Fruit fly (Drosophila melanogaster) whole organism, wandering third instar larva: Measurements from ENCODE around the gene CG32187.

Experiments
- Hr78 ChIP-seq: fragments of >200 bp; optimal IDR thresholded peaks from 2 replicates; lab custom pipeline; 2017; ENCODE audit warnings: missing biosample characterization, missing genetic modification characterization
- Mio ChIP-seq: sonication (Bioruptor generic); optimal IDR thresholded peaks from 2 replicates; lab custom pipeline; 2016; ENCODE audit warnings: missing biosample characterization, missing genetic modification characterization
- Sp1 ChIP-seq: fragments of 200-800 bp; sonication (Bioruptor generic); optimal IDR thresholded peaks from 3 replicates; lab custom pipeline; 2019; ENCODE audit warnings: missing biosample characterization, mild to moderate bottlenecking, missing genetic modification characterization, moderate library complexity
- br ChIP-seq: fragments of 200-800 bp; sonication (Bioruptor generic); optimal IDR thresholded peaks from 2 replicates; lab custom pipeline; 2016; ENCODE audit warnings: missing biosample characterization, missing genetic modification characterization
- h ChIP-seq: fragments of 200-800 bp; sonication (Bioruptor generic); optimal IDR thresholded peaks from 3 replicates; lab custom pipeline; 2016; ENCODE audit warnings: missing biosample characterization, mild to moderate bottlenecking, missing genetic modification characterization
- pan ChIP-seq: fragments of >200 bp; optimal IDR thresholded peaks from 2 replicates; lab custom pipeline; 2017
- tai ChIP-seq: sonication (Bioruptor generic); optimal IDR thresholded peaks from 2 replicates; lab custom pipeline; 2016; ENCODE audit warnings: missing biosample characterization, missing genetic modification characterization

- no peak for TF ChIP-seq Mio (GFP tag; lab: Kevin White, UChicago)
- TF ChIP-seq br: no peak
- no peak for TF ChIP-seq tai (GFP tag; lab: Kevin White, UChicago)
- TF ChIP-seq h (GFP tag; lab: Kevin White, UChicago): no peak
- no peak for TF ChIP-seq Hr78
- TF ChIP-seq Sp1 (GFP tag; lab: Kevin White, UChicago): no peak
- no peak for TF ChIP-seq pan (lab: Kevin White, UChicago)
These were observed 47.0 kb downstream of the CG32187 start, which contains the start of gene CG32181 for dm6 chr3L:17759072-17759747.
